Worm (Caenorhabditis elegans) whole organism, L4 larva: ENCODE data around the gene cyp-34A5.

Experiments used
- F26F4.8 ChIP-seq: fragments of 200-800 bp; sonication (Bioruptor generic); conservative IDR thresholded peaks from 2 replicates; pipeline ENCODE4 v1.3.6; 2022; ENCODE audit warnings: missing genetic modification characterization, missing compliant biosample characterization
- F49E8.2 ChIP-seq: sonication (generic microtip); optimal IDR thresholded peaks from 2 replicates; lab custom pipeline; 2016; ENCODE audit warnings: missing compliant biosample characterization, mild to moderate bottlenecking, missing genetic modification characterization, borderline replicate concordance
- R02D3.7 ChIP-seq: fragments of 150-350 bp; sonication (generic microtip); optimal IDR thresholded peaks from 3 replicates; lab custom pipeline; 2014; ENCODE audit warnings: missing biosample characterization, missing genetic modification characterization
- Y105C5A.15 ChIP-seq: fragments of 200-800 bp; sonication (Bioruptor generic); IDR thresholded peaks from 2 replicates; pipeline ENCODE4 v1.3.6; 2022; ENCODE audit warnings: missing genetic modification characterization, missing compliant biosample characterization
- Y48G9A.11 ChIP-seq: fragments of 200-800 bp; sonication (Bioruptor generic); IDR thresholded peaks from 2 replicates; pipeline ENCODE4 v1.3.6; 2022; ENCODE audit warnings: missing genetic modification reagents, missing genetic modification characterization, missing compliant biosample characterization
- ZK337.2 ChIP-seq: fragments of 200-800 bp; sonication (Bioruptor generic); IDR thresholded peaks from 2 replicates; pipeline ENCODE4 v1.3.6; 2022; ENCODE audit warnings: missing genetic modification reagents, missing genetic modification characterization, missing compliant biosample characterization
- aha-1 ChIP-seq: fragments of 150-350 bp; peaks from one replicate; lab custom pipeline; 2014; ENCODE audit warnings: missing biosample characterization, missing genetic modification characterization
- attf-4 ChIP-seq: sonication (generic microtip); optimal IDR thresholded peaks from 3 replicates; lab custom pipeline; 2017; ENCODE audit warnings: missing biosample characterization, missing genetic modification characterization
- ceh-32 ChIP-seq: sonication (generic microtip); optimal IDR thresholded peaks from 2 replicates; lab custom pipeline; 2016; ENCODE audit warnings: mild to moderate bottlenecking, missing genetic modification characterization, missing compliant biosample characterization; ENCODE audit not compliant: poor library complexity
- ceh-82 ChIP-seq: sonication (generic microtip); optimal IDR thresholded peaks from 2 replicates; lab custom pipeline; 2017; ENCODE audit warnings: missing biosample characterization, missing genetic modification characterization
- cey-2 ChIP-seq: sonication (generic microtip); optimal IDR thresholded peaks from 3 replicates; lab custom pipeline; 2017; ENCODE audit warnings: missing genetic modification characterization, mild to moderate bottlenecking, missing compliant biosample characterization, antibody characterized with exemption, borderline replicate concordance; ENCODE audit not compliant: insufficient read depth
- dpl-1 ChIP-seq: fragments of 150-350 bp; optimal IDR thresholded peaks from 2 replicates; lab custom pipeline; 2014; ENCODE audit warnings: missing biosample characterization, missing genetic modification reagents, missing genetic modification characterization
- dve-1 ChIP-seq: sonication (generic microtip); optimal IDR thresholded peaks from 2 replicates; lab custom pipeline; 2017; ENCODE audit warnings: antibody characterized with exemption, mild to moderate bottlenecking, missing genetic modification characterization, missing compliant biosample characterization; ENCODE audit not compliant: insufficient read depth
- egl-43 ChIP-seq: fragments of 200-800 bp; sonication (Bioruptor generic); IDR thresholded peaks from 2 replicates; pipeline ENCODE4 v1.3.6; 2022; ENCODE audit warnings: missing genetic modification reagents, missing genetic modification characterization, missing compliant biosample characterization
- fos-1 ChIP-seq: fragments of 150-350 bp; optimal IDR thresholded peaks from 2 replicates; lab custom pipeline; 2014; ENCODE audit warnings: missing biosample characterization, missing genetic modification characterization
- madf-9 ChIP-seq: fragments of 200-800 bp; sonication (Bioruptor generic); conservative IDR thresholded peaks from 2 replicates; pipeline ENCODE4 v1.3.6; 2022; ENCODE audit warnings: missing genetic modification reagents, missing genetic modification characterization, missing compliant biosample characterization
- mdt-29 ChIP-seq: fragments of 200-800 bp; sonication (Bioruptor generic); IDR thresholded peaks from 2 replicates; pipeline ENCODE4 v1.3.6; 2022; ENCODE audit warnings: missing genetic modification reagents, missing genetic modification characterization, missing compliant biosample characterization
- mep-1 ChIP-seq: fragments of 150-350 bp; sonication (generic microtip); optimal IDR thresholded peaks from 3 replicates; lab custom pipeline; 2014; ENCODE audit warnings: missing biosample characterization, missing genetic modification characterization
- nhr-10 ChIP-seq: fragments of 150-350 bp; optimal IDR thresholded peaks from 2 replicates; lab custom pipeline; 2014; ENCODE audit warnings: missing biosample characterization, missing genetic modification characterization
- nhr-102 ChIP-seq: sonication (generic microtip); optimal IDR thresholded peaks from 2 replicates; lab custom pipeline; 2016; ENCODE audit warnings: mild to moderate bottlenecking, missing genetic modification characterization, moderate library complexity, missing compliant biosample characterization
- nhr-41 ChIP-seq: fragments of 200-800 bp; sonication (Bioruptor generic); IDR thresholded peaks from 2 replicates; pipeline ENCODE4 v1.3.6; 2022; ENCODE audit warnings: missing genetic modification reagents, missing genetic modification characterization, missing compliant biosample characterization
- nhr-48 ChIP-seq: sonication (generic microtip); optimal IDR thresholded peaks from 2 replicates; lab custom pipeline; 2016; ENCODE audit warnings: mild to moderate bottlenecking, missing genetic modification characterization, missing compliant biosample characterization
- nhr-76 ChIP-seq: fragments of 150-350 bp; optimal IDR thresholded peaks from 2 replicates; lab custom pipeline; 2014; ENCODE audit warnings: missing biosample characterization, missing genetic modification characterization
- nhr-77 ChIP-seq: fragments of 150-350 bp; optimal IDR thresholded peaks from 2 replicates; lab custom pipeline; 2014; ENCODE audit warnings: missing biosample characterization, missing genetic modification characterization
- pha-4 ChIP-seq, 2 experiments: fragments of 150-350 bp in 1 of 2; fragments of 200-800 bp in 1 of 2; sonication (Bioruptor generic) in 1 of 2; IDR thresholded peaks in 1 of 2; optimal IDR thresholded peaks in 1 of 2; 2 replicates each; pipeline versions ENCODE4 v1.3.6 to Lab custom; 2014 to 2022; ENCODE audit warnings: missing genetic modification characterization in 2 of 2, missing genetic modification reagents in 2 of 2, missing biosample characterization in 1 of 2, missing compliant biosample characterization in 1 of 2
- sdz-12 ChIP-seq: fragments of 200-800 bp; sonication (Bioruptor generic); optimal IDR thresholded peaks from 2 replicates; lab custom pipeline; 2018; ENCODE audit warnings: mild to moderate bottlenecking, missing genetic modification characterization, missing compliant biosample characterization
- set-16 ChIP-seq: fragments of 200-800 bp; sonication (Bioruptor generic); IDR thresholded peaks from 2 replicates; pipeline ENCODE4 v1.3.6; 2022; ENCODE audit warnings: missing genetic modification reagents, missing genetic modification characterization, missing compliant biosample characterization
- snpc-4 ChIP-seq: fragments of 150-350 bp; optimal IDR thresholded peaks from 2 replicates; lab custom pipeline; 2014; ENCODE audit warnings: missing biosample characterization, missing genetic modification characterization
- spr-1 ChIP-seq: sonication (generic microtip); optimal IDR thresholded peaks from 2 replicates; lab custom pipeline; 2016; ENCODE audit warnings: mild to moderate bottlenecking, missing genetic modification characterization, missing compliant biosample characterization
- spr-3 ChIP-seq: fragments of 200-800 bp; sonication (Bioruptor generic); optimal IDR thresholded peaks from 2 replicates; lab custom pipeline; 2018; ENCODE audit warnings: mild to moderate bottlenecking, missing genetic modification characterization, missing compliant biosample characterization
- unc-39 ChIP-seq: sonication (generic microtip); optimal IDR thresholded peaks from 2 replicates; lab custom pipeline; 2017; ENCODE audit warnings: missing biosample characterization, missing genetic modification characterization
- unc-62 ChIP-seq, 3 experiments: fragments of 150-350 bp in 1 of 3; sonication (generic microtip); optimal IDR thresholded peaks in 2 of 3; peaks in 1 of 3; 1 replicate in 1 of 3; 2 replicates in 2 of 3; lab custom pipeline; 2014 to 2017; ENCODE audit warnings: missing biosample characterization in 3 of 3, missing genetic modification characterization in 3 of 3, missing genetic modification reagents in 3 of 3, missing genotype in 1 of 3
- zag-1 ChIP-seq: fragments of 150-350 bp; optimal IDR thresholded peaks from 2 replicates; lab custom pipeline; 2014; ENCODE audit warnings: missing biosample characterization, missing genetic modification characterization

Gene cyp-34A5

ce11 chrV:3922547-3922946 is 35.0 kb downstream of the cyp-34A5 start:
- no peak for TF ChIP-seq mdt-29 (GFP tag; lab: Robert Waterston, UW)
- peak in 1 of 2 experiments; percentile 97 for TF ChIP-seq unc-62 (GFP tag; optimal IDR thresholded peaks at IDR 0.05 in 1 of 2; lab: Kevin White, UChicago)
- no peak for TF ChIP-seq unc-62 (tag; optimal IDR thresholded peaks at IDR 0.05; lab: Kevin White, UChicago)

- no peak for TF ChIP-seq set-16 (GFP tag; lab: Robert Waterston, UW)
- TF ChIP-seq dve-1 (tag; lab: Kevin White, UChicago), result no peak
- TF ChIP-seq zag-1 (tag; lab: Kevin White, UChicago), result no peak
- no peak for TF ChIP-seq nhr-41 (GFP tag; lab: Robert Waterston, UW)
- no peak for TF ChIP-seq sdz-12
- no peak for TF ChIP-seq ZK337.2 (GFP tag; lab: Robert Waterston, UW)
- TF ChIP-seq fos-1 (tag; lab: Kevin White, UChicago), result no peak
- no peak for TF ChIP-seq dpl-1 (GFP tag; lab: Kevin White, UChicago)
- TF ChIP-seq nhr-76, result no peak
These were observed 35.9 kb downstream of the cyp-34A5 start, which contains the start of gene srx-65 for ce11 chrV:3921635-3922034. srx-65 (plus strand) TSS chrV:3921935.

- TF ChIP-seq nhr-48 (tag; lab: Kevin White, UChicago) (no peak), F49E8.2 (tag; lab: Kevin White, UChicago) (no peak), Y105C5A.15 (no peak), ceh-32 (tag; lab: Kevin White, UChicago) (no peak), spr-3 (GFP tag; lab: Kevin White, UChicago) (no peak), mep-1 (tag; lab: Kevin White, UChicago) (no peak), snpc-4 (no peak), attf-4 (tag; lab: Kevin White, UChicago) (no peak), pha-4 (GFP tag; IDR thresholded peaks at IDR 0.05; lab: Robert Waterston, UW) (no peak), pha-4 (tag; optimal IDR thresholded peaks at IDR 0.05; lab: Kevin White, UChicago) (no peak), spr-1 (tag; lab: Kevin White, UChicago) (no peak), dpl-1 (GFP tag; lab: Kevin White, UChicago) (no peak), zag-1 (tag; lab: Kevin White, UChicago) (no peak), nhr-10 (tag; lab: Kevin White, UChicago) (no peak), madf-9 (GFP tag; lab: Robert Waterston, UW) (no peak)
These were observed 38.2 kb downstream of the cyp-34A5 start, which contains the start of gene srx-66 for ce11 chrV:3919289-3919688. srx-66 (plus strand) TSS chrV:3919589.

- TF ChIP-seq aha-1 (tag; lab: Kevin White, UChicago), result peak; percentile 74
- TF ChIP-seq ZK337.2 (GFP tag; lab: Robert Waterston, UW), result no peak
- no peak for TF ChIP-seq pha-4 (GFP tag; IDR thresholded peaks at IDR 0.05; lab: Robert Waterston, UW)
- TF ChIP-seq pha-4 (tag; optimal IDR thresholded peaks at IDR 0.05; lab: Kevin White, UChicago), result no peak
- TF ChIP-seq, all 104 proteins: peak for 1
These were observed 41.0 kb downstream of the cyp-34A5 start, which contains the start of gene srx-67 for ce11 chrV:3916480-3916879. srx-67 (plus strand) TSS chrV:3916780.

- TF ChIP-seq R02D3.7 (tag; lab: Kevin White, UChicago) (no peak), set-16 (GFP tag; lab: Robert Waterston, UW) (peak; percentile 67), egl-43 (GFP tag; lab: Robert Waterston, UW) (0 out of 2 replicates have a peak, but pooled peaks have one; percentile 9), aha-1 (tag; lab: Kevin White, UChicago) (peak; percentile 76), unc-62 (GFP tag; optimal IDR thresholded peaks at IDR 0.05 in 1 of 2; lab: Kevin White, UChicago) (peak in 1 of 2 experiments; percentile 29), unc-62 (tag; optimal IDR thresholded peaks at IDR 0.05; lab: Kevin White, UChicago) (no peak), Y48G9A.11 (no peak), cey-2 (tag; lab: Kevin White, UChicago) (no peak)
These were observed 44.4 kb downstream of the cyp-34A5 start for ce11 chrV:3913131-3913530.

- TF ChIP-seq nhr-77 (no peak), unc-39 (no peak), pha-4 (GFP tag; IDR thresholded peaks at IDR 0.05; lab: Robert Waterston, UW) (no peak), pha-4 (tag; optimal IDR thresholded peaks at IDR 0.05; lab: Kevin White, UChicago) (no peak), nhr-102 (tag; lab: Kevin White, UChicago) (no peak), attf-4 (tag; lab: Kevin White, UChicago) (no peak), F26F4.8 (GFP tag; lab: Robert Waterston, UW) (no peak), ceh-82 (tag; lab: Kevin White, UChicago) (no peak)
These were observed 45.0 kb downstream of the cyp-34A5 start, which contains the start of gene srx-68 for ce11 chrV:3912472-3912871. srx-68 (plus strand) TSS chrV:3912772.
